Worm (Caenorhabditis elegans) whole organism, L3 larva: ENCODE data around the gene K09E2.3.
A peak's percentile ranks its signal among the peaks of the same experiment; 100 is the strongest.

Experiments
- ZK546.5 ChIP-seq: sonication (generic microtip); optimal IDR thresholded peaks from 2 replicates; lab custom pipeline; 2017; ENCODE audit warnings: missing biosample characterization, missing genetic modification characterization
- aly-2 ChIP-seq: fragments of 150-350 bp; optimal IDR thresholded peaks from 2 replicates; lab custom pipeline; 2014; ENCODE audit warnings: missing biosample characterization, missing genetic modification characterization
- ama-1 ChIP-seq: fragments of 150-350 bp; optimal IDR thresholded peaks from 2 replicates; lab custom pipeline; 2018
- ceh-28 ChIP-seq: fragments of 150-350 bp; optimal IDR thresholded peaks from 2 replicates; lab custom pipeline; 2014; ENCODE audit warnings: missing biosample characterization, missing genetic modification reagents, missing genetic modification characterization
- egl-27 ChIP-seq: sonication (generic microtip); optimal IDR thresholded peaks from 4 replicates; lab custom pipeline; 2017; ENCODE audit warnings: missing biosample characterization, missing genetic modification reagents, missing genetic modification characterization
- elt-3 ChIP-seq, 3 experiments: fragments of 150-350 bp in 1 of 3; sonication (generic microtip) in 2 of 3; optimal IDR thresholded peaks; 2 replicates in 2 of 3; 4 replicates in 1 of 3; lab custom pipeline; 2014 to 2017; ENCODE audit warnings: missing biosample characterization in 3 of 3, missing genetic modification characterization in 3 of 3
- fos-1 ChIP-seq: fragments of 150-350 bp; optimal IDR thresholded peaks from 2 replicates; lab custom pipeline; 2014; ENCODE audit warnings: missing biosample characterization, missing genetic modification characterization
- mdl-1 ChIP-seq: fragments of 150-350 bp; optimal IDR thresholded peaks from 2 replicates; lab custom pipeline; 2014; ENCODE audit warnings: missing biosample characterization, missing genetic modification characterization
- nhr-12 ChIP-seq: fragments of 150-350 bp; optimal IDR thresholded peaks from 2 replicates; lab custom pipeline; 2014; ENCODE audit warnings: missing biosample characterization, missing genetic modification characterization
- nhr-237 ChIP-seq: fragments of 150-350 bp; optimal IDR thresholded peaks from 2 replicates; lab custom pipeline; 2014; ENCODE audit warnings: missing biosample characterization, missing genetic modification characterization
- unc-62 ChIP-seq: fragments of 150-350 bp; sonication (generic microtip); optimal IDR thresholded peaks from 4 replicates; lab custom pipeline; 2014; ENCODE audit warnings: missing biosample characterization, missing genetic modification reagents, missing genetic modification characterization

ce11 chrX:8623840-8624591, 48.9 kb upstream of the K09E2.3 start:
- peak; percentile 50 for TF ChIP-seq egl-27 (tag; lab: Kevin White, UChicago)
- TF ChIP-seq fos-1 (tag; lab: Kevin White, UChicago): no peak
- no peak for TF ChIP-seq elt-3 (tag; optimal IDR thresholded peaks at IDR 0.05; lab: Kevin White, UChicago)
- TF ChIP-seq ama-1 (lab: Kevin White, UChicago): no peak
- TF ChIP-seq mdl-1 (tag; lab: Kevin White, UChicago): no peak
- no peak for TF ChIP-seq aly-2 (tag; lab: Kevin White, UChicago)
- peak; percentile 8 for TF ChIP-seq ceh-28
- no peak for TF ChIP-seq unc-62 (GFP tag; lab: Kevin White, UChicago)
- TF ChIP-seq nhr-12: no peak
- no peak for TF ChIP-seq nhr-237 (tag; lab: Kevin White, UChicago)
- no peak for TF ChIP-seq ZK546.5
